Fruit fly (Drosophila melanogaster) whole organism, embryonic: Measurements from ENCODE around the gene CG14440.
A peak's percentile ranks its signal among the peaks of the same experiment; 100 is the strongest.

ENCODE experiments used
- Atf6 ChIP-seq: fragments of 200-800 bp; sonication (Bioruptor generic); IDR thresholded peaks from 2 replicates; pipeline ENCODE4 v1.3.6; 2022; ENCODE audit warnings: missing biosample characterization, missing genetic modification characterization
- BtbVII ChIP-seq: fragments of 200-800 bp; sonication (Bioruptor generic); optimal IDR thresholded peaks from 3 replicates; lab custom pipeline; 2017; ENCODE audit warnings: missing biosample characterization, mild to moderate bottlenecking, missing genetic modification characterization
- CG10147 ChIP-seq: fragments of 200-800 bp; sonication (Bioruptor generic); optimal IDR thresholded peaks from 2 replicates; lab custom pipeline; 2019; ENCODE audit warnings: missing biosample characterization, mild to moderate bottlenecking, missing genetic modification characterization, moderate library complexity
- CG11504 ChIP-seq: fragments of 200-800 bp; sonication (Bioruptor generic); optimal IDR thresholded peaks from 3 replicates; lab custom pipeline; 2019; ENCODE audit warnings: missing biosample characterization, mild to moderate bottlenecking, missing genetic modification characterization, moderate library complexity
- CG11695 ChIP-seq: fragments of 200-800 bp; sonication (Bioruptor generic); IDR thresholded peaks from 3 replicates; pipeline ENCODE4 v1.3.6; 2022; ENCODE audit warnings: missing biosample characterization, missing genetic modification characterization
- CG12071 ChIP-seq: fragments of 200-800 bp; sonication (Bioruptor generic); optimal IDR thresholded peaks from 3 replicates; lab custom pipeline; 2018; ENCODE audit warnings: missing biosample characterization, mild to moderate bottlenecking, missing genetic modification characterization
- CG12391 ChIP-seq: fragments of 200-800 bp; sonication (Bioruptor generic); optimal IDR thresholded peaks from 3 replicates; lab custom pipeline; 2018; ENCODE audit warnings: missing biosample characterization, mild to moderate bottlenecking, missing genetic modification characterization, moderate library complexity
- CG14014 ChIP-seq: fragments of 200-800 bp; sonication (Bioruptor generic); IDR thresholded peaks from 2 replicates; pipeline ENCODE4 v1.3.6; 2022; ENCODE audit warnings: missing biosample characterization, missing genetic modification characterization
- CG14710 ChIP-seq: fragments of 200-800 bp; sonication (Bioruptor generic); optimal IDR thresholded peaks from 3 replicates; lab custom pipeline; 2019; ENCODE audit warnings: missing biosample characterization, mild to moderate bottlenecking, missing genetic modification characterization, moderate library complexity
- CG15601 ChIP-seq: fragments of 200-800 bp; sonication (Bioruptor generic); optimal IDR thresholded peaks from 3 replicates; lab custom pipeline; 2019; ENCODE audit warnings: missing biosample characterization, mild to moderate bottlenecking, missing genetic modification characterization, moderate library complexity
- CG1647 ChIP-seq: fragments of 200-800 bp; sonication (Bioruptor generic); optimal IDR thresholded peaks from 3 replicates; lab custom pipeline; 2016; ENCODE audit warnings: missing biosample characterization, missing genetic modification characterization
- CG17361 ChIP-seq: fragments of 200-800 bp; sonication (Bioruptor generic); IDR thresholded peaks from 3 replicates; pipeline ENCODE4 v1.3.6; 2022; ENCODE audit warnings: missing biosample characterization, missing genetic modification characterization
- CG34224 ChIP-seq: fragments of 200-800 bp; sonication (Bioruptor generic); IDR thresholded peaks from 3 replicates; pipeline ENCODE4 v1.3.6; 2022; ENCODE audit warnings: missing biosample characterization, missing genetic modification characterization; ENCODE audit not compliant: partially characterized antibody
- CG34376 ChIP-seq: fragments of 200-800 bp; sonication (Bioruptor generic); optimal IDR thresholded peaks from 2 replicates; lab custom pipeline; 2018; ENCODE audit warnings: missing biosample characterization, mild to moderate bottlenecking, missing genetic modification characterization
- CG3847 ChIP-seq: fragments of 200-800 bp; sonication (Bioruptor generic); IDR thresholded peaks from 2 replicates; pipeline ENCODE4 v1.3.6; 2022; ENCODE audit warnings: missing biosample characterization, missing genetic modification characterization
- CG5180 ChIP-seq: fragments of 200-800 bp; sonication (Bioruptor generic); optimal IDR thresholded peaks from 3 replicates; lab custom pipeline; 2017; ENCODE audit warnings: missing biosample characterization, missing genetic modification characterization, mild to moderate bottlenecking, moderate library complexity, missing genetic modification reagents
- CG6254 ChIP-seq: fragments of 200-800 bp; sonication (Bioruptor generic); optimal IDR thresholded peaks from 3 replicates; lab custom pipeline; 2017; ENCODE audit warnings: mild to moderate bottlenecking, missing biosample characterization, missing genetic modification reagents, missing genetic modification characterization
- CG6765 ChIP-seq: fragments of 200-800 bp; sonication (Bioruptor generic); optimal IDR thresholded peaks from 3 replicates; lab custom pipeline; 2017; ENCODE audit warnings: missing biosample characterization, mild to moderate bottlenecking, missing genetic modification characterization
- CG8924 ChIP-seq: fragments of 200-800 bp; optimal IDR thresholded peaks from 3 replicates; lab custom pipeline; 2019; ENCODE audit warnings: missing biosample characterization, mild to moderate bottlenecking, missing genetic modification characterization, moderate library complexity
- CG9609 ChIP-seq: fragments of 200-800 bp; sonication (Bioruptor generic); optimal IDR thresholded peaks from 3 replicates; lab custom pipeline; 2016; ENCODE audit warnings: missing biosample characterization, missing genetic modification characterization
- CTCF ChIP-seq: fragments of 200-800 bp; sonication (Bioruptor generic); optimal IDR thresholded peaks from 2 replicates; lab custom pipeline; 2017; ENCODE audit warnings: missing biosample characterization, mild to moderate bottlenecking, missing genetic modification characterization, moderate library complexity
- E2f2 ChIP-seq: fragments of 200-800 bp; sonication (Bioruptor generic); IDR thresholded peaks from 2 replicates; pipeline ENCODE4 v1.3.6; 2022; ENCODE audit warnings: missing biosample characterization, missing genetic modification characterization
- Fer1 ChIP-seq: fragments of 200-800 bp; sonication (Bioruptor generic); optimal IDR thresholded peaks from 2 replicates; lab custom pipeline; 2017; ENCODE audit warnings: missing biosample characterization, mild to moderate bottlenecking, missing genetic modification characterization
- Hand ChIP-seq: fragments of 200-800 bp; sonication (Bioruptor generic); optimal IDR thresholded peaks from 2 replicates; lab custom pipeline; 2017; ENCODE audit warnings: mild to moderate bottlenecking, missing biosample characterization, missing genetic modification reagents, missing genetic modification characterization
- Lhr ChIP-seq: fragments of 200-800 bp; sonication (Bioruptor generic); optimal IDR thresholded peaks from 3 replicates; lab custom pipeline; 2017; ENCODE audit warnings: mild to moderate bottlenecking, missing biosample characterization, missing genetic modification reagents, missing genetic modification characterization
- Nf-YB ChIP-seq: fragments of 200-800 bp; sonication (Bioruptor generic); optimal IDR thresholded peaks from 3 replicates; lab custom pipeline; 2019; ENCODE audit warnings: missing biosample characterization, mild to moderate bottlenecking, missing genetic modification characterization, moderate library complexity
- NfI ChIP-seq: fragments of 200-800 bp; sonication (Bioruptor generic); optimal IDR thresholded peaks from 3 replicates; lab custom pipeline; 2018; ENCODE audit warnings: missing biosample characterization, mild to moderate bottlenecking, missing genetic modification characterization, moderate library complexity
- Ravus ChIP-seq: fragments of 200-800 bp; sonication (Bioruptor generic); IDR thresholded peaks from 2 replicates; pipeline ENCODE4 v1.3.6; 2022; ENCODE audit warnings: missing biosample characterization, missing genetic modification characterization
- Xrp1 ChIP-seq: fragments of 200-800 bp; sonication (Bioruptor generic); IDR thresholded peaks from 2 replicates; pipeline ENCODE4 v1.3.6; 2022; ENCODE audit warnings: missing biosample characterization, missing genetic modification characterization
- YL-1 ChIP-seq: fragments of 200-800 bp; sonication (Bioruptor generic); optimal IDR thresholded peaks from 3 replicates; lab custom pipeline; 2017; ENCODE audit warnings: missing biosample characterization, mild to moderate bottlenecking, missing genetic modification characterization
- ap ChIP-seq: fragments of 200-800 bp; sonication (Bioruptor generic); IDR thresholded peaks from 2 replicates; pipeline ENCODE4 v1.3.6; 2022; ENCODE audit warnings: missing biosample characterization, missing genetic modification characterization
- fd102C ChIP-seq: fragments of 200-800 bp; sonication (Bioruptor generic); optimal IDR thresholded peaks from 2 replicates; lab custom pipeline; 2018; ENCODE audit warnings: missing biosample characterization, mild to moderate bottlenecking, missing genetic modification characterization, moderate library complexity
- fd96Cb ChIP-seq: fragments of 200-800 bp; sonication (Bioruptor generic); optimal IDR thresholded peaks from 2 replicates; lab custom pipeline; 2018; ENCODE audit warnings: missing biosample characterization, mild to moderate bottlenecking, missing genetic modification characterization, moderate library complexity
- fu2 ChIP-seq: fragments of 200-800 bp; sonication (Bioruptor generic); optimal IDR thresholded peaks from 2 replicates; lab custom pipeline; 2016; ENCODE audit warnings: missing biosample characterization, missing genetic modification characterization
- hb ChIP-seq: fragments of 200-800 bp; sonication (Bioruptor generic); IDR thresholded peaks from 3 replicates; pipeline ENCODE4 v1.3.6; 2022; ENCODE audit warnings: missing biosample characterization, missing genetic modification characterization; ENCODE audit not compliant: partially characterized antibody
- hkb ChIP-seq, 2 experiments: fragments of 200-800 bp in 1 of 2; fragments of >200 bp in 1 of 2; sonication (Bioruptor generic) in 1 of 2; IDR thresholded peaks in 1 of 2; optimal IDR thresholded peaks in 1 of 2; 2 replicates each; pipeline versions ENCODE4 v1.3.6 to Lab custom; 2017 to 2022; ENCODE audit warnings: missing biosample characterization in 1 of 2, missing genetic modification characterization in 1 of 2
- insv ChIP-seq, 2 experiments: fragments of 200-800 bp; sonication (Bioruptor generic); optimal IDR thresholded peaks; 3 replicates each; lab custom pipeline; 2016 to 2018; ENCODE audit warnings: missing biosample characterization in 2 of 2, missing genetic modification characterization in 2 of 2
- lmd ChIP-seq: fragments of 200-800 bp; sonication (Bioruptor generic); IDR thresholded peaks from 2 replicates; pipeline ENCODE4 v1.3.6; 2022; ENCODE audit warnings: missing biosample characterization, missing genetic modification characterization
- maf-S ChIP-seq: fragments of 200-800 bp; sonication (Bioruptor generic); optimal IDR thresholded peaks from 2 replicates; lab custom pipeline; 2016; ENCODE audit warnings: missing biosample characterization, missing genetic modification characterization
- nau ChIP-seq: fragments of 200-800 bp; sonication (Bioruptor generic); optimal IDR thresholded peaks from 3 replicates; lab custom pipeline; 2017; ENCODE audit warnings: missing biosample characterization, mild to moderate bottlenecking, missing genetic modification characterization, missing genetic modification reagents
- onecut ChIP-seq: fragments of 200-800 bp; sonication (Bioruptor generic); IDR thresholded peaks from 2 replicates; pipeline ENCODE4 v1.3.6; 2022; ENCODE audit warnings: missing biosample characterization, missing genetic modification characterization
- otp ChIP-seq: fragments of 200-800 bp; sonication (Bioruptor generic); IDR thresholded peaks from 3 replicates; pipeline ENCODE4, ENCODE4 v1.3.6; 2022; ENCODE audit warnings: missing biosample characterization, missing genetic modification characterization
- row ChIP-seq: fragments of 200-800 bp; sonication (Bioruptor generic); IDR thresholded peaks from 3 replicates; pipeline ENCODE4 v1.3.6; 2022; ENCODE audit warnings: missing biosample characterization, missing genetic modification characterization
- schlank ChIP-seq: fragments of 200-800 bp; sonication (Bioruptor generic); optimal IDR thresholded peaks from 2 replicates; lab custom pipeline; 2018; ENCODE audit warnings: missing biosample characterization, mild to moderate bottlenecking, missing genetic modification characterization
- sd ChIP-seq: fragments of 200-800 bp; sonication (Bioruptor generic); optimal IDR thresholded peaks from 3 replicates; lab custom pipeline; 2018; ENCODE audit warnings: missing biosample characterization, mild to moderate bottlenecking, missing genetic modification characterization, moderate library complexity
- sens ChIP-seq: fragments of 200-800 bp; sonication (Bioruptor generic); peaks from one replicate; lab custom pipeline; 2016; ENCODE audit warnings: missing biosample characterization, missing genetic modification characterization
- seq ChIP-seq: fragments of 200-800 bp; sonication (Bioruptor generic); IDR thresholded peaks from 2 replicates; pipeline ENCODE4 v1.3.6; 2022; ENCODE audit warnings: missing biosample characterization, missing genetic modification characterization
- sug ChIP-seq: fragments of 200-800 bp; optimal IDR thresholded peaks from 2 replicates; lab custom pipeline; 2019; ENCODE audit warnings: missing biosample characterization, mild to moderate bottlenecking, missing genetic modification characterization, moderate library complexity
- usp ChIP-seq: fragments of >200 bp; optimal IDR thresholded peaks from 2 replicates; lab custom pipeline; 2017; ENCODE audit warnings: missing biosample characterization, missing genetic modification characterization
- vvl ChIP-seq: fragments of 200-800 bp; sonication (Bioruptor generic); IDR thresholded peaks from 2 replicates; pipeline ENCODE4 v1.3.6; 2022; ENCODE audit warnings: missing biosample characterization, missing genetic modification characterization

CG14440 gene

DNA sequence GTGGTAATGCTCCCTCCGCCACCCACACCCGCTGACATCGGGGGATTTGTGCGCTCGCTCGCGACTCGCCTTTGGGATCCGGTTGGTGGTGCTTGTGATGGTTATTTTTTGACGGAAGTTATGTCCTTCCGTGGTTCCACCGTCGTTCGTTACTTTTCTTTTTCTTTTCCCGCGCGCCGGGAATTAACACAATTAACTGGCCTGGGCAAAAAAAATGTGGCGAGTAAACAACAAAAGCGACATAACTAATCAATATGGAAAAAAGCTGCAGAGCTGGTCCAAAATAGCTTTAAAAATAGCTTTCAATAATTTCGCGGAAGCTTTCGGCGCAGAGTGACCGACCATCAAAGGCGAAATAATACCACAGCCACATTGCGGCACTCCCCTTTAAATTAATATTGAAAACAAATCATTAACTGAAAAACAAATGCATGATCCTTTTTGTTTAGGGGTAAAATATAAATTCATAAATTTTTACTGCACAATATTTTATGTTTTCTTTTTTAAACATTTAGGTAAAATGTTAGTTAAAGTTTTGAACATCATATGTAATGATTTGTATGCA is at the start of gene CG14440 (continued):
- TF ChIP-seq sd (peak; percentile 37), CG10147 (GFP tag; lab: Kevin White, UChicago) (peak; percentile 12), maf-S (GFP tag; lab: Kevin White, UChicago) (no peak), E2f2 (GFP tag; lab: Robert Waterston, UW) (peak; percentile 38), usp (no peak), fd96Cb (no peak), hkb (optimal IDR thresholded peaks at IDR 0.05; lab: Kevin White, UChicago) (no peak), hkb (GFP tag; IDR thresholded peaks at IDR 0.05; lab: Robert Waterston, UW) (peak; percentile 40; the same call in 1 of the 2 replicates), CG11504 (tag; lab: Kevin White, UChicago) (peak; percentile 1), Xrp1 (GFP tag; lab: Robert Waterston, UW) (0 out of 2 replicates have a peak, but pooled peaks have one; percentile 7), CG9609 (GFP tag; lab: Kevin White, UChicago) (no peak), CG1647 (GFP tag; lab: Kevin White, UChicago) (no peak), CG15601 (tag; lab: Kevin White, UChicago) (peak; percentile 30), nau (GFP tag; lab: Kevin White, UChicago) (no peak), CG11695 (no peak), hb (GFP tag; lab: Robert Waterston, UW) (no peak), Hand (GFP tag; lab: Kevin White, UChicago) (no peak), CG12071 (no peak), CG14014 (GFP tag; lab: Robert Waterston, UW) (peak; percentile 33; the same call in 1 of the 2 replicates), Nf-YB (GFP tag; lab: Kevin White, UChicago) (no peak), CTCF (GFP tag; lab: Kevin White, UChicago) (peak; percentile 81), NfI (GFP tag; lab: Kevin White, UChicago) (no peak), lmd (GFP tag; lab: Robert Waterston, UW) (no peak), BtbVII (GFP tag; lab: Kevin White, UChicago) (no peak), YL-1 (GFP tag; lab: Kevin White, UChicago) (peak; percentile 54), CG34376 (peak; percentile 33), CG12391 (tag; lab: Kevin White, UChicago) (no peak), onecut (GFP tag; lab: Robert Waterston, UW) (peak; percentile 90), sug (tag; lab: Kevin White, UChicago) (peak; percentile 5), insv (GFP tag; optimal IDR thresholded peaks at IDR 0.05; lab: Kevin White, UChicago) (no peak), CG6254 (GFP tag; lab: Kevin White, UChicago) (no peak), seq (GFP tag; lab: Robert Waterston, UW) (peak; percentile 35; the same call in 1 of the 2 replicates), vvl (GFP tag; lab: Robert Waterston, UW) (0 out of 2 replicates have a peak, but pooled peaks have one; percentile 39), Fer1 (GFP tag; lab: Kevin White, UChicago) (peak; percentile 41), schlank (tag; lab: Kevin White, UChicago) (no peak), CG6765 (GFP tag; lab: Kevin White, UChicago) (no peak), Atf6 (GFP tag; lab: Robert Waterston, UW) (no peak; the same call in 1 of the 2 replicates), CG3847 (GFP tag; lab: Robert Waterston, UW) (no peak), sens (peak; percentile 63), CG14710 (no peak), row (GFP tag; lab: Robert Waterston, UW) (peak; percentile 71), CG17361 (no peak), fu2 (GFP tag; lab: Kevin White, UChicago) (no peak), CG34224 (peak; percentile 40), fd102C (GFP tag; lab: Kevin White, UChicago) (no peak), Ravus (GFP tag; lab: Robert Waterston, UW) (no peak), otp (GFP tag; lab: Robert Waterston, UW) (0 out of 3 replicates have a peak, but pooled peaks have one; percentile 43), CG5180 (no peak), Lhr (GFP tag; lab: Kevin White, UChicago) (peak; percentile 7), ap (no peak), CG8924 (no peak)
